Fruit fly (Drosophila melanogaster) whole organism: ENCODE data around the gene polo.

ENCODE experiments used
- EcR ChIP-seq, 2 experiments: fragments of >200 bp; optimal IDR thresholded peaks; 2 replicates each; lab custom pipeline; 2017; ENCODE audit warnings: missing biosample characterization in 2 of 2, missing genetic modification characterization in 2 of 2, missing genetic modification reagents in 2 of 2
- pan ChIP-seq: fragments of >200 bp; optimal IDR thresholded peaks from 2 replicates; lab custom pipeline; 2017
- psq ChIP-seq: fragments of >200 bp; optimal IDR thresholded peaks from 2 replicates; lab custom pipeline; 2017

dm6 chr3L:20317751-20318150 is 8.3 kb downstream of the polo start:
- TF ChIP-seq pan (lab: Kevin White, UChicago) (no peak), EcR (GFP tag; optimal IDR thresholded peaks at IDR 0.05; lab: Kevin White, UChicago) (no peak), psq (lab: Kevin White, UChicago) (no peak)
